Worm (Caenorhabditis elegans): ENCODE results near the gene chmp-7.
A peak's percentile ranks its signal among the peaks of the same experiment; 100 is the strongest.

chmp-7 gene

ce11 chrII:9083093-9083492, 28.3 kb downstream of the chmp-7 start, which contains the start of gene sysm-1:
Gene sysm-1 (minus strand): TSS chrII:9083193.
- TF ChIP-seq ZK337.2 (GFP tag; IDR thresholded peaks at IDR 0.05) (no peak), snpc-1.2 (GFP tag; IDR thresholded peaks at IDR 0.05) (no peak), nhr-111 (GFP tag; optimal IDR thresholded peaks at IDR 0.05) (no peak), daf-12 (tag; optimal IDR thresholded peaks at IDR 0.05) (no peak), mdt-29 (GFP tag; IDR thresholded peaks at IDR 0.05) (no peak), mxl-3 (GFP tag; optimal IDR thresholded peaks at IDR 0.05) (no peak), dmd-6 (GFP tag; IDR thresholded peaks at IDR 0.05) (peak; percentile 27; the same call in 1 of the 2 replicates), zip-11 (GFP tag; IDR thresholded peaks at IDR 0.05) (no peak)

- TF ChIP-seq lin-13 (GFP tag; optimal IDR thresholded peaks at IDR 0.05) (no peak), fkh-10 (GFP tag; optimal IDR thresholded peaks at IDR 0.05) (no peak), sdz-12 (GFP tag; optimal IDR thresholded peaks at IDR 0.05) (no peak), mdt-29 (GFP tag; IDR thresholded peaks at IDR 0.05) (no peak), pha-4 (GFP tag; IDR thresholded peaks at IDR 0.05) (no peak), pha-4 (tag; optimal IDR thresholded peaks at IDR 0.05) (no peak), vab-7 (GFP tag; IDR thresholded peaks at IDR 0.05) (no peak), madf-9 (GFP tag; conservative IDR thresholded peaks at IDR 0.05) (no peak)
Measured at ce11 chrII:9086308-9086707, 31.5 kb downstream of the chmp-7 start, which contains the start of gene hlh-3. Gene hlh-3 (plus strand): TSS chrII:9086608.

- TF ChIP-seq hlh-30 (tag; optimal IDR thresholded peaks at IDR 0.05; ENCODE audit: insufficient read depth) (peak; percentile 58), lin-38 (GFP tag; IDR thresholded peaks at IDR 0.05) (no peak), F37D6.2 (tag; optimal IDR thresholded peaks at IDR 0.05) (no peak), dmd-9 (GFP tag; IDR thresholded peaks at IDR 0.05) (no peak), pha-4 (GFP tag; IDR thresholded peaks at IDR 0.05) (no peak), pha-4 (tag; optimal IDR thresholded peaks at IDR 0.05) (no peak), lin-1 (GFP tag; IDR thresholded peaks at IDR 0.05) (no peak), lin-29 (GFP tag; IDR thresholded peaks at IDR 0.05) (no peak), Y105C5A.15 (GFP tag; IDR thresholded peaks at IDR 0.05) (no peak), dmd-6 (GFP tag; IDR thresholded peaks at IDR 0.05) (peak; percentile 73), egl-43 (GFP tag; IDR thresholded peaks at IDR 0.05) (no peak), zfp-2 (tag; optimal IDR thresholded peaks at IDR 0.05) (no peak), T26A8.4 (GFP tag; IDR thresholded peaks at IDR 0.05) (no peak), zfp-3 (GFP tag; conservative IDR thresholded peaks at IDR 0.05) (no peak), jun-1 (tag; optimal IDR thresholded peaks at IDR 0.05) (no peak), nhr-237 (tag; optimal IDR thresholded peaks at IDR 0.05) (no peak), spr-1 (tag; optimal IDR thresholded peaks at IDR 0.05) (no peak), dve-1 (tag; optimal IDR thresholded peaks at IDR 0.05; ENCODE audit: insufficient read depth) (peak; percentile 55), ama-1 (optimal IDR thresholded peaks at IDR 0.05) (no peak), aha-1 (tag) (peak; percentile 67), dpl-1 (GFP tag; optimal IDR thresholded peaks at IDR 0.05) (no peak), Y5F2A.4 (GFP tag; optimal IDR thresholded peaks at IDR 0.05) (no peak), hlh-11 (tag; optimal IDR thresholded peaks at IDR 0.05) (peak; percentile 60), mes-2 (tag; optimal IDR thresholded peaks at IDR 0.05; ENCODE audit: poor library complexity, severe bottlenecking) (no peak), lin-13 (GFP tag; optimal IDR thresholded peaks at IDR 0.05) (no peak), lin-15B (tag; optimal IDR thresholded peaks at IDR 0.05) (no peak), mep-1 (tag; optimal IDR thresholded peaks at IDR 0.05) (no peak), pqm-1 (tag; optimal IDR thresholded peaks at IDR 0.05) (peak; percentile 87), php-3 (GFP tag; IDR thresholded peaks at IDR 0.05) (no peak), mxl-3 (GFP tag; optimal IDR thresholded peaks at IDR 0.05) (no peak), ctbp-1 (GFP tag; IDR thresholded peaks at IDR 0.05) (no peak), nhr-77 (tag; optimal IDR thresholded peaks at IDR 0.05) (no peak), nhr-42 (GFP tag; IDR thresholded peaks at IDR 0.05) (no peak), tag-97 (GFP tag; IDR thresholded peaks at IDR 0.05) (no peak), daf-16 (GFP tag; optimal IDR thresholded peaks at IDR 0.05) (no peak), daf-16 (tag; optimal IDR thresholded peaks at IDR 0.05) (peak; percentile 24), nhr-25 (tag; optimal IDR thresholded peaks at IDR 0.05; ENCODE audit: borderline replicate concordance, insufficient read depth) (no peak), ceh-62 (tag; optimal IDR thresholded peaks at IDR 0.05) (no peak)
Measured at ce11 chrII:9092910-9093309, 38.1 kb downstream of the chmp-7 start.

Measured in whole organism, L4 larva.